Worm (Caenorhabditis elegans): ENCODE measurements around the gene orc-1.
A peak's percentile ranks its signal among the peaks of the same experiment; 100 is the strongest.

Gene orc-1

ce11 chrIII:10656069-10656468 is 13.1 kb downstream of the orc-1 start:
- TF ChIP-seq ZK546.5 (tag; optimal IDR thresholded peaks at IDR 0.05) (no peak), egl-43 (GFP tag; IDR thresholded peaks at IDR 0.05) (no peak), set-16 (GFP tag; IDR thresholded peaks at IDR 0.05) (no peak), nhr-28 (tag; optimal IDR thresholded peaks at IDR 0.05) (peak; percentile 26), dve-1 (tag; optimal IDR thresholded peaks at IDR 0.05; ENCODE audit: insufficient read depth) (peak; percentile 39), zag-1 (tag; optimal IDR thresholded peaks at IDR 0.05) (no peak), dpl-1 (GFP tag; optimal IDR thresholded peaks at IDR 0.05) (peak; percentile 5), lin-39 (tag; optimal IDR thresholded peaks at IDR 0.05) (no peak), dmd-6 (GFP tag; IDR thresholded peaks at IDR 0.05) (peak; percentile 46; the same call in 1 of the 2 replicates), dmd-8 (GFP tag; IDR thresholded peaks at IDR 0.05) (no peak), daf-16 (GFP tag; optimal IDR thresholded peaks at IDR 0.05) (no peak), daf-16 (tag; optimal IDR thresholded peaks at IDR 0.05) (peak; percentile 37), pqm-1 (tag; optimal IDR thresholded peaks at IDR 0.05) (peak; percentile 57), lin-15B (tag; optimal IDR thresholded peaks at IDR 0.05) (no peak)

- 0 out of 2 replicates have a peak, but pooled peaks have one; percentile 18 for TF ChIP-seq hmg-1.1 (GFP tag; IDR thresholded peaks at IDR 0.05)
- TF ChIP-seq D1046.2 (GFP tag; IDR thresholded peaks at IDR 0.05): no peak
- peak; percentile 75 for TF ChIP-seq aha-1 (tag)
- TF ChIP-seq unc-62 (GFP tag; optimal IDR thresholded peaks at IDR 0.05 in 1 of 2): peak in 1 of 2 experiments; percentile 7
- TF ChIP-seq unc-62 (tag; optimal IDR thresholded peaks at IDR 0.05): no peak
These were observed 14.7 kb downstream of the orc-1 start for ce11 chrIII:10657661-10658060.

ce11 chrIII:10658394-10658793 is 15.5 kb downstream of the orc-1 start:
- TF ChIP-seq unc-62 (GFP tag; optimal IDR thresholded peaks at IDR 0.05 in 1 of 2) (no peak), unc-62 (tag; optimal IDR thresholded peaks at IDR 0.05) (no peak), aha-1 (tag) (peak; percentile 64)

ce11 chrIII:10661292-10661691 is 18.4 kb downstream of the orc-1 start:
- TF ChIP-seq zip-11 (GFP tag; IDR thresholded peaks at IDR 0.05): no peak
- TF ChIP-seq spr-3 (GFP tag; optimal IDR thresholded peaks at IDR 0.05): no peak
- TF ChIP-seq php-3 (GFP tag; IDR thresholded peaks at IDR 0.05): no peak
- no peak for TF ChIP-seq lin-38 (GFP tag; IDR thresholded peaks at IDR 0.05)
- TF ChIP-seq zip-2 (tag; optimal IDR thresholded peaks at IDR 0.05): no peak
- TF ChIP-seq hmg-1.1 (GFP tag; IDR thresholded peaks at IDR 0.05): no peak
- TF ChIP-seq F26F4.8 (GFP tag; conservative IDR thresholded peaks at IDR 0.05): no peak
- no peak for TF ChIP-seq pqm-1 (tag; optimal IDR thresholded peaks at IDR 0.05)
- TF ChIP-seq saeg-2 (GFP tag; IDR thresholded peaks at IDR 0.05): no peak
- TF ChIP-seq mdl-1 (tag; optimal IDR thresholded peaks at IDR 0.05): peak in 1 of 2 experiments; percentile 43
- no peak for TF ChIP-seq F10B5.3 (tag; optimal IDR thresholded peaks at IDR 0.05)
- TF ChIP-seq snpc-1.2 (GFP tag; IDR thresholded peaks at IDR 0.05): no peak
- TF ChIP-seq attf-4 (tag; optimal IDR thresholded peaks at IDR 0.05): no peak
- no peak for TF ChIP-seq egl-43 (GFP tag; IDR thresholded peaks at IDR 0.05)
- no peak for TF ChIP-seq mdt-29 (GFP tag; IDR thresholded peaks at IDR 0.05)
- TF ChIP-seq fkh-10 (GFP tag; optimal IDR thresholded peaks at IDR 0.05): no peak
- no peak for TF ChIP-seq nhr-77 (tag; optimal IDR thresholded peaks at IDR 0.05)
- no peak for TF ChIP-seq skn-1 (tag; optimal IDR thresholded peaks at IDR 0.05)
- no peak for TF ChIP-seq nhr-237 (tag; optimal IDR thresholded peaks at IDR 0.05)
- TF ChIP-seq vab-7 (GFP tag; IDR thresholded peaks at IDR 0.05): no peak; the same call in 1 of the 2 replicates
- TF ChIP-seq daf-8 (GFP tag; IDR thresholded peaks at IDR 0.05): no peak
- no peak for TF ChIP-seq nhr-76 (tag; optimal IDR thresholded peaks at IDR 0.05)
- no peak for TF ChIP-seq dmd-9 (GFP tag; IDR thresholded peaks at IDR 0.05)
- no peak for TF ChIP-seq jun-1 (tag; optimal IDR thresholded peaks at IDR 0.05)
- TF ChIP-seq Y48G9A.11 (GFP tag; IDR thresholded peaks at IDR 0.05): no peak
- TF ChIP-seq nhr-11 (tag; optimal IDR thresholded peaks at IDR 0.05): no peak
- no peak for TF ChIP-seq nhr-111 (GFP tag; optimal IDR thresholded peaks at IDR 0.05)
- no peak for TF ChIP-seq ces-1 (GFP tag; optimal IDR thresholded peaks at IDR 0.05)
- TF ChIP-seq nhr-25 (tag; optimal IDR thresholded peaks at IDR 0.05; ENCODE audit: borderline replicate concordance, insufficient read depth): peak; percentile 41
- no peak for TF ChIP-seq fos-1 (tag; optimal IDR thresholded peaks at IDR 0.05)
- TF ChIP-seq lin-13 (GFP tag; optimal IDR thresholded peaks at IDR 0.05): no peak
- no peak for TF ChIP-seq ceh-82 (tag; optimal IDR thresholded peaks at IDR 0.05)
- TF ChIP-seq daf-12 (tag; optimal IDR thresholded peaks at IDR 0.05): no peak
